Fruit fly (Drosophila melanogaster): ENCODE data around the gene CG5111.

The CG5111 gene

DNA sequence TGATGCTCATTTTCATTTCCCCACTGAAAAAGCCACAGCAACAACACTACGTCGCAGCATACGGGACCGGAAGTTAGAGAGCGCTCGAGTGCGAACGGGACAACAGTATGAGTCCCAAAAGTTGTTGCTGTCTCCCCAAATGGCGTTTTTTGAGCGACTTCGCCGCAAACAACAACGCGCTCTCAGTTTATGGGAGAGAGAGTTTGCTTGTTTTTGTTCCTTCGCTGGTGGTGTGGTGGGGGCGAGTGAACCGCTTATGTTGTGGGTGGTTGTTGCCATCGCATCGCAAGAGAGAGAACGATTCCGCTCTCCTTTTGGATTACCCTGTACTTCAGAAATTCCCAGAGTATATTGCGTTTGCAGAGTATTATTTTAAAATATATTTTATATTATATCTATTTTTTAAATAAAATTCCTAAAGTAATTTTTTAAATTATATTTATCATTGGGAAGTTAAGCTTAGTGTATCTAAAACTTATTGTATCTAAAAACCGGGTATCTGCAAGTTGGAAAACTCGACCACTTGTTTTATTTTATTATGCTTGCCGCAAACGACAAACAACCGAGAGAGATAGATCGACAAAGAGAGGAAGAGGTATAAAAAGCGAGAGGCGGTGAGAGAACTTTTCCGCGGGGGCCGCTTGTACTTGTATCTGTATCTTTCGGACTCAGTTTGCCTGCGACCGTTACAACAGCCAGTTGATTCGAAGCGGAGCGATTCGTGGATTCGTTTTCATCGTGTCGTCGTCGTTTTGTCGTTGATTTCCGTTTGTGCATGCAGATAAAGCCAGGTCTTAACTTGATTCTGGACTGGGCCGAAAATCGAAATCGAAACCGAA is 9.6 kb downstream of the CG5111 start, which contains the start of gene msi (continued):
- TF ChIP-seq dmrt11E (tag; optimal IDR thresholded peaks at IDR 0.05) (peak; percentile 99), scrt (GFP tag; optimal IDR thresholded peaks at IDR 0.05) (peak; percentile 97), eve (GFP tag; optimal IDR thresholded peaks at IDR 0.05) (peak in 1 of 2 experiments; percentile 58), CG10565 (GFP tag; optimal IDR thresholded peaks at IDR 0.05) (peak; percentile 69), da (GFP tag; optimal IDR thresholded peaks at IDR 0.05) (no peak), pita (GFP tag; optimal IDR thresholded peaks at IDR 0.05) (no peak), CG9932 (GFP tag; IDR thresholded peaks at IDR 0.05) (peak; percentile 98), Kr (GFP tag; optimal IDR thresholded peaks at IDR 0.05) (peak; percentile 50), ac (GFP tag; optimal IDR thresholded peaks at IDR 0.05) (peak; percentile 56), CrebB (tag; optimal IDR thresholded peaks at IDR 0.05) (peak; percentile 95), CG6175 (GFP tag; IDR thresholded peaks at IDR 0.05) (peak; percentile 98), nau (GFP tag; optimal IDR thresholded peaks at IDR 0.05) (peak; percentile 83), CG17361 (GFP tag; IDR thresholded peaks at IDR 0.05) (peak; percentile 100), emc (GFP tag; optimal IDR thresholded peaks at IDR 0.05) (peak; percentile 33), CG1233 (GFP tag; optimal IDR thresholded peaks at IDR 0.05) (peak; percentile 99), tx (GFP tag; optimal IDR thresholded peaks at IDR 0.05) (peak; percentile 78), CG34224 (GFP tag; IDR thresholded peaks at IDR 0.05; ENCODE audit: partially characterized antibody) (peak; percentile 7; the same call in 2 of the 3 replicates), CG12942 (GFP tag; optimal IDR thresholded peaks at IDR 0.05) (peak; percentile 97), CG12236 (GFP tag; optimal IDR thresholded peaks at IDR 0.05) (no peak), Lim3 (GFP tag; IDR thresholded peaks at IDR 0.05) (peak; percentile 98), CG12744 (GFP tag; optimal IDR thresholded peaks at IDR 0.05) (peak; percentile 29), Atf-2 (GFP tag; optimal IDR thresholded peaks at IDR 0.05) (peak; percentile 68), CG6813 (GFP tag; optimal IDR thresholded peaks at IDR 0.05) (peak; percentile 98), Hr3 (GFP tag; optimal IDR thresholded peaks at IDR 0.05) (peak; percentile 99), sisA (GFP tag; IDR thresholded peaks at IDR 0.05) (peak; percentile 99), prd (optimal IDR thresholded peaks at IDR 0.05) (no peak), prd (GFP tag; IDR thresholded peaks at IDR 0.05) (peak; percentile 99), unc-4 (GFP tag; IDR thresholded peaks at IDR 0.05; ENCODE audit: partially characterized antibody) (peak; percentile 29), CG11093 (GFP tag; IDR thresholded peaks at IDR 0.05) (peak; percentile 99), H2.0 (GFP tag; IDR thresholded peaks at IDR 0.05) (peak; percentile 98), CG7963 (GFP tag; IDR thresholded peaks at IDR 0.05; ENCODE audit: partially characterized antibody) (no peak), bcd (GFP tag; optimal IDR thresholded peaks at IDR 0.05) (peak; percentile 99), seq (GFP tag; IDR thresholded peaks at IDR 0.05) (peak; percentile 99), CG31365 (tag; optimal IDR thresholded peaks at IDR 0.05) (peak; percentile 62), ase (GFP tag; IDR thresholded peaks at IDR 0.05) (peak; percentile 99), oc (tag; optimal IDR thresholded peaks at IDR 0.05) (peak; percentile 99), CG32772 (GFP tag; IDR thresholded peaks at IDR 0.05) (peak; percentile 99), Fer3 (tag; optimal IDR thresholded peaks at IDR 0.05) (peak; percentile 99), CG12071 (GFP tag; optimal IDR thresholded peaks at IDR 0.05) (peak; percentile 92), Neu2 (GFP tag; optimal IDR thresholded peaks at IDR 0.05; ENCODE audit: borderline replicate concordance) (no peak), CG13894 (tag; optimal IDR thresholded peaks at IDR 0.05) (peak; percentile 97), bbx (GFP tag; IDR thresholded peaks at IDR 0.05; ENCODE audit: partially characterized antibody) (peak; percentile 65), CHES-1-like (GFP tag; optimal IDR thresholded peaks at IDR 0.05) (peak; percentile 65), tap (tag; optimal IDR thresholded peaks at IDR 0.05) (peak; percentile 98), CG14014 (GFP tag; IDR thresholded peaks at IDR 0.05) (peak; percentile 98), CG8290 (GFP tag; optimal IDR thresholded peaks at IDR 0.05) (peak; percentile 86), CG8290 (tag; optimal IDR thresholded peaks at IDR 0.05) (peak; percentile 16 to 94), Usf (GFP tag; optimal IDR thresholded peaks at IDR 0.05) (peak; percentile 97), HHEX (GFP tag; optimal IDR thresholded peaks at IDR 0.05) (peak; percentile 98)

All from whole organism, embryonic.